Fruit fly (Drosophila melanogaster) whole organism, embryonic: Measurements from ENCODE around the gene fry.

Experiments
- ATbp ChIP-seq: fragments of 200-800 bp; sonication (Bioruptor generic); optimal IDR thresholded peaks from 2 replicates; lab custom pipeline; 2017; ENCODE audit warnings: missing biosample characterization, mild to moderate bottlenecking, missing genetic modification characterization, missing genetic modification reagents
- CG10209 ChIP-seq: fragments of 200-800 bp; sonication (Bioruptor generic); optimal IDR thresholded peaks from 3 replicates; lab custom pipeline; 2017; ENCODE audit warnings: missing biosample characterization, mild to moderate bottlenecking, missing genetic modification characterization, missing genetic modification reagents
- CG11456 ChIP-seq: fragments of 200-800 bp; sonication (Bioruptor generic); IDR thresholded peaks from 3 replicates; pipeline ENCODE4 v1.3.6; 2022; ENCODE audit warnings: missing biosample characterization, missing genetic modification characterization
- CG11695 ChIP-seq: fragments of 200-800 bp; sonication (Bioruptor generic); IDR thresholded peaks from 3 replicates; pipeline ENCODE4 v1.3.6; 2022; ENCODE audit warnings: missing biosample characterization, missing genetic modification characterization
- CG12071 ChIP-seq: fragments of 200-800 bp; sonication (Bioruptor generic); optimal IDR thresholded peaks from 3 replicates; lab custom pipeline; 2018; ENCODE audit warnings: missing biosample characterization, mild to moderate bottlenecking, missing genetic modification characterization
- CG14014 ChIP-seq: fragments of 200-800 bp; sonication (Bioruptor generic); IDR thresholded peaks from 2 replicates; pipeline ENCODE4 v1.3.6; 2022; ENCODE audit warnings: missing biosample characterization, missing genetic modification characterization
- CG15011 ChIP-seq: fragments of 200-800 bp; sonication (Bioruptor generic); optimal IDR thresholded peaks from 3 replicates; lab custom pipeline; 2018; ENCODE audit warnings: missing biosample characterization, mild to moderate bottlenecking, missing genetic modification characterization
- CG17359 ChIP-seq: fragments of 200-800 bp; sonication (Bioruptor generic); optimal IDR thresholded peaks from 3 replicates; lab custom pipeline; 2018; ENCODE audit warnings: missing biosample characterization, mild to moderate bottlenecking, missing genetic modification characterization, moderate library complexity
- CG17385 ChIP-seq: fragments of 200-800 bp; sonication (Bioruptor generic); optimal IDR thresholded peaks from 3 replicates; lab custom pipeline; 2018; ENCODE audit warnings: missing biosample characterization, mild to moderate bottlenecking, missing genetic modification characterization
- CG17829 ChIP-seq: fragments of 200-800 bp; optimal IDR thresholded peaks from 2 replicates; lab custom pipeline; 2019; ENCODE audit warnings: missing biosample characterization, mild to moderate bottlenecking, missing genetic modification characterization, moderate library complexity
- CG18619 ChIP-seq: fragments of 200-800 bp; sonication (Bioruptor generic); optimal IDR thresholded peaks from 3 replicates; lab custom pipeline; 2017; ENCODE audit warnings: missing biosample characterization, mild to moderate bottlenecking, missing genetic modification characterization
- CG2120 ChIP-seq: fragments of 200-800 bp; sonication (Bioruptor generic); optimal IDR thresholded peaks from 3 replicates; lab custom pipeline; 2016; ENCODE audit warnings: missing biosample characterization, missing genetic modification characterization
- CG2678 ChIP-seq: fragments of 200-800 bp; sonication (Bioruptor generic); optimal IDR thresholded peaks from 3 replicates; lab custom pipeline; 2019; ENCODE audit warnings: missing biosample characterization, mild to moderate bottlenecking, missing genetic modification characterization, moderate library complexity
- CG2875 ChIP-seq: fragments of 200-800 bp; sonication (Bioruptor generic); optimal IDR thresholded peaks from 2 replicates; lab custom pipeline; 2017; ENCODE audit warnings: missing biosample characterization, mild to moderate bottlenecking, missing genetic modification characterization, missing genetic modification reagents
- CG30020 ChIP-seq: fragments of 200-800 bp; optimal IDR thresholded peaks from 2 replicates; lab custom pipeline; 2019; ENCODE audit warnings: missing biosample characterization, mild to moderate bottlenecking, missing genetic modification characterization, moderate library complexity
- CG6689 ChIP-seq: fragments of 200-800 bp; sonication (Bioruptor generic); IDR thresholded peaks from 2 replicates; pipeline ENCODE4 v1.3.6; 2022; ENCODE audit warnings: missing biosample characterization, missing genetic modification characterization
- CG8281 ChIP-seq: fragments of 200-800 bp; sonication (Bioruptor generic); optimal IDR thresholded peaks from 2 replicates; lab custom pipeline; 2018; ENCODE audit warnings: missing biosample characterization, mild to moderate bottlenecking, missing genetic modification characterization, moderate library complexity
- CG9437 ChIP-seq: fragments of 200-800 bp; sonication (Bioruptor generic); optimal IDR thresholded peaks from 2 replicates; lab custom pipeline; 2018; ENCODE audit warnings: missing biosample characterization, mild to moderate bottlenecking, missing genetic modification characterization
- Dek ChIP-seq: fragments of 200-800 bp; sonication (Bioruptor generic); optimal IDR thresholded peaks from 3 replicates; lab custom pipeline; 2019; ENCODE audit warnings: missing biosample characterization, mild to moderate bottlenecking, missing genetic modification characterization, moderate library complexity
- H2.0 ChIP-seq: fragments of 200-800 bp; sonication (Bioruptor generic); IDR thresholded peaks from 2 replicates; pipeline ENCODE4 v1.3.6; 2022; ENCODE audit warnings: missing biosample characterization, missing genetic modification characterization
- Hr78 ChIP-seq, 2 experiments: fragments of 200-800 bp in 1 of 2; fragments of >200 bp in 1 of 2; sonication (Bioruptor generic) in 1 of 2; optimal IDR thresholded peaks; 2 replicates each; lab custom pipeline; 2017 to 2019; ENCODE audit warnings: missing biosample characterization in 2 of 2, missing genetic modification characterization in 2 of 2, mild to moderate bottlenecking in 1 of 2, moderate library complexity in 1 of 2
- Lim3 ChIP-seq: fragments of 200-800 bp; sonication (Bioruptor generic); IDR thresholded peaks from 2 replicates; pipeline ENCODE4 v1.3.6; 2022; ENCODE audit warnings: missing biosample characterization, missing genetic modification characterization
- Lpt ChIP-seq: fragments of >200 bp; optimal IDR thresholded peaks from 2 replicates; lab custom pipeline; 2018; ENCODE audit warnings: missing biosample characterization, missing genetic modification characterization
- Meics ChIP-seq: fragments of 200-800 bp; sonication (Bioruptor generic); optimal IDR thresholded peaks from 2 replicates; lab custom pipeline; 2017; ENCODE audit warnings: missing biosample characterization, mild to moderate bottlenecking, missing genetic modification characterization
- NK7.1 ChIP-seq: fragments of 200-800 bp; sonication (Bioruptor generic); optimal IDR thresholded peaks from 3 replicates; lab custom pipeline; 2016; ENCODE audit warnings: missing biosample characterization, missing genetic modification characterization
- PHDP ChIP-seq: fragments of 200-800 bp; sonication (Bioruptor generic); optimal IDR thresholded peaks from 3 replicates; lab custom pipeline; 2018; ENCODE audit warnings: missing biosample characterization, mild to moderate bottlenecking, missing genetic modification characterization, moderate library complexity
- Ptx1 ChIP-seq: fragments of 200-800 bp; sonication (Bioruptor generic); IDR thresholded peaks from 2 replicates; pipeline ENCODE4 v1.3.6; 2022; ENCODE audit warnings: missing biosample characterization, missing genetic modification characterization
- Usf ChIP-seq: fragments of 200-800 bp; sonication (Bioruptor generic); optimal IDR thresholded peaks from 2 replicates; lab custom pipeline; 2017; ENCODE audit warnings: missing genotype, missing biosample characterization, missing genetic modification characterization
- Vsx1 ChIP-seq: fragments of 200-800 bp; sonication (Bioruptor generic); optimal IDR thresholded peaks from 2 replicates; lab custom pipeline; 2017; ENCODE audit warnings: missing biosample characterization, mild to moderate bottlenecking, missing genetic modification characterization, missing genetic modification reagents
- az2 ChIP-seq: fragments of 200-800 bp; sonication (Bioruptor generic); optimal IDR thresholded peaks from 3 replicates; lab custom pipeline; 2016; ENCODE audit warnings: missing biosample characterization, missing genetic modification characterization
- bigmax ChIP-seq: fragments of 200-800 bp; sonication (Bioruptor generic); optimal IDR thresholded peaks from 2 replicates; lab custom pipeline; 2018; ENCODE audit warnings: missing biosample characterization, mild to moderate bottlenecking, missing genetic modification characterization
- bowl ChIP-seq: fragments of 200-800 bp; sonication (Bioruptor generic); IDR thresholded peaks from 2 replicates; pipeline ENCODE4 v1.3.6; 2022; ENCODE audit warnings: missing biosample characterization, missing genetic modification characterization
- croc ChIP-seq: fragments of 200-800 bp; sonication (Bioruptor generic); conservative IDR thresholded peaks from 3 replicates; pipeline ENCODE4 v1.3.6; 2022; ENCODE audit warnings: missing biosample characterization, missing genetic modification characterization
- fd102C ChIP-seq: fragments of 200-800 bp; sonication (Bioruptor generic); optimal IDR thresholded peaks from 2 replicates; lab custom pipeline; 2018; ENCODE audit warnings: missing biosample characterization, mild to moderate bottlenecking, missing genetic modification characterization, moderate library complexity
- fu2 ChIP-seq: fragments of 200-800 bp; sonication (Bioruptor generic); optimal IDR thresholded peaks from 2 replicates; lab custom pipeline; 2016; ENCODE audit warnings: missing biosample characterization, missing genetic modification characterization
- gem ChIP-seq: fragments of 200-800 bp; sonication (Bioruptor generic); optimal IDR thresholded peaks from 2 replicates; lab custom pipeline; 2019; ENCODE audit warnings: missing biosample characterization, mild to moderate bottlenecking, missing genetic modification characterization, moderate library complexity
- hth ChIP-seq: fragments of >200 bp; optimal IDR thresholded peaks from 2 replicates; lab custom pipeline; 2017; ENCODE audit warnings: inconsistent platforms
- kay ChIP-seq: fragments of 200-800 bp; sonication (Bioruptor generic); optimal IDR thresholded peaks from 2 replicates; lab custom pipeline; 2016; ENCODE audit warnings: missing biosample characterization, missing genetic modification characterization
- klu ChIP-seq: fragments of 200-800 bp; sonication (Bioruptor generic); IDR thresholded peaks from 2 replicates; pipeline ENCODE4 v1.3.6; 2022; ENCODE audit warnings: missing biosample characterization, missing genetic modification characterization
- kni ChIP-seq: fragments of 200-800 bp; sonication (Bioruptor generic); optimal IDR thresholded peaks from 3 replicates; lab custom pipeline; 2017; ENCODE audit warnings: mild to moderate bottlenecking, missing biosample characterization, missing genetic modification reagents, missing genetic modification characterization
- lbe ChIP-seq: fragments of 200-800 bp; sonication (Bioruptor generic); optimal IDR thresholded peaks from 2 replicates; lab custom pipeline; 2016; ENCODE audit warnings: missing biosample characterization, mild to moderate bottlenecking, missing genetic modification characterization
- mirr ChIP-seq: fragments of 200-800 bp; sonication (Bioruptor generic); optimal IDR thresholded peaks from 3 replicates; lab custom pipeline; 2018; ENCODE audit warnings: missing biosample characterization, mild to moderate bottlenecking, missing genetic modification characterization
- nerfin-1 ChIP-seq: fragments of 200-800 bp; sonication (Bioruptor generic); optimal IDR thresholded peaks from 3 replicates; lab custom pipeline; 2019; ENCODE audit warnings: missing biosample characterization, mild to moderate bottlenecking, missing genetic modification characterization, moderate library complexity
- nerfin-2 ChIP-seq: fragments of 200-800 bp; sonication (Bioruptor generic); IDR thresholded peaks from 2 replicates; pipeline ENCODE4 v1.3.6; 2022; ENCODE audit warnings: missing biosample characterization, missing genetic modification characterization; ENCODE audit not compliant: partially characterized antibody
- rib ChIP-seq: fragments of 200-800 bp; sonication (Bioruptor generic); IDR thresholded peaks from 2 replicates; pipeline ENCODE4 v1.3.6; 2022; ENCODE audit warnings: missing biosample characterization, missing genetic modification characterization
- sens-2 ChIP-seq: fragments of 200-800 bp; sonication (Bioruptor generic); IDR thresholded peaks from 2 replicates; pipeline ENCODE4 v1.3.6; 2022; ENCODE audit warnings: missing biosample characterization, missing genetic modification characterization
- slbo ChIP-seq: fragments of 200-800 bp; sonication (Bioruptor generic); IDR thresholded peaks from 2 replicates; pipeline ENCODE4 v1.3.6; 2022; ENCODE audit warnings: missing biosample characterization, missing genetic modification characterization
- slou ChIP-seq: fragments of 200-800 bp; sonication (Bioruptor generic); optimal IDR thresholded peaks from 3 replicates; lab custom pipeline; 2016; ENCODE audit warnings: missing biosample characterization, missing genetic modification characterization
- sqz ChIP-seq: fragments of 200-800 bp; sonication (Bioruptor generic); optimal IDR thresholded peaks from 3 replicates; lab custom pipeline; 2018; ENCODE audit warnings: missing biosample characterization, mild to moderate bottlenecking, missing genetic modification characterization
- vvl ChIP-seq: fragments of 200-800 bp; sonication (Bioruptor generic); IDR thresholded peaks from 2 replicates; pipeline ENCODE4 v1.3.6; 2022; ENCODE audit warnings: missing biosample characterization, missing genetic modification characterization
- zen2 ChIP-seq: fragments of 200-800 bp; sonication (Bioruptor generic); IDR thresholded peaks from 3 replicates; pipeline ENCODE4 v1.3.6; 2022; ENCODE audit warnings: missing biosample characterization, missing genetic modification characterization; ENCODE audit not compliant: partially characterized antibody

The fry gene

DNA sequence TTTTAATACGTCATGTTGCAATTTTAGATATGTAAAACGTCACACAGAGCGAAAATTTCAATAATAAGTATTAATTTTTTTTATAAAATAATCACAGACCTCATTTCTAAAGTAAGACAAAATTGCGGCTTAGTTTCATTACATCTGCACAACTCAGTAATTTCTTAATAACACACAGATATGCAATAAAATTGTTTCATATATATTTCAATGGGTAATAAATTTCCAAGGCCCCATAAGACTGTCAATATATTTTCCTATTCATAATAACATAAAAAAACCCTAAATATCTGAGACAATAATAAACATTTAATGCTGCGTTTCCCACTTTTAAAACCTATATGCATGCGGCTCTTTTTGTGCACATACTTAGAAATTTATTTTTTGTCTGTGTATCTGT, 16.7 kb upstream of the fry start (continued):
- peak; percentile 41 for TF ChIP-seq Meics (GFP tag; lab: Kevin White, UChicago)
- no peak for TF ChIP-seq bigmax (GFP tag; lab: Kevin White, UChicago)
- peak; percentile 17; the same call in 1 of the 2 replicates for TF ChIP-seq slbo (GFP tag; lab: Robert Waterston, UW)
- TF ChIP-seq CG30020 (tag; lab: Kevin White, UChicago) = no peak
- peak; percentile 39 for TF ChIP-seq CG9437 (GFP tag; lab: Kevin White, UChicago)
- no peak for TF ChIP-seq sqz (GFP tag; lab: Kevin White, UChicago)
- peak; percentile 28 for TF ChIP-seq ATbp (GFP tag; lab: Kevin White, UChicago)
- TF ChIP-seq CG12071 (GFP tag; lab: Kevin White, UChicago) = no peak
- peak; percentile 13 for TF ChIP-seq CG18619
- TF ChIP-seq CG10209 (GFP tag; lab: Kevin White, UChicago) = peak; percentile 61
- TF ChIP-seq lbe (GFP tag; lab: Kevin White, UChicago) = no peak
- no peak for TF ChIP-seq fu2 (GFP tag; lab: Kevin White, UChicago)
- peak; percentile 47; the same call in 1 of the 2 replicates for TF ChIP-seq Ptx1 (GFP tag; lab: Robert Waterston, UW)
- TF ChIP-seq nerfin-2 = no peak
- TF ChIP-seq CG2875 (GFP tag; lab: Kevin White, UChicago) = no peak
- peak; percentile 48 for TF ChIP-seq CG2120 (GFP tag; lab: Kevin White, UChicago)
- no peak for TF ChIP-seq fd102C (GFP tag; lab: Kevin White, UChicago)
- no peak for TF ChIP-seq Lpt
- TF ChIP-seq CG17359 (tag; lab: Kevin White, UChicago) = peak; percentile 47
- TF ChIP-seq zen2 (GFP tag; lab: Robert Waterston, UW) = no peak
- no peak for TF ChIP-seq mirr
- TF ChIP-seq CG2678 (tag; lab: Kevin White, UChicago) = peak; percentile 74
- TF ChIP-seq kni (GFP tag; lab: Kevin White, UChicago) = no peak
- peak; percentile 16 for TF ChIP-seq CG8281 (tag; lab: Kevin White, UChicago)
- peak; percentile 35 for TF ChIP-seq slou
- no peak for TF ChIP-seq rib (GFP tag; lab: Robert Waterston, UW)
- TF ChIP-seq sens-2 (GFP tag; lab: Robert Waterston, UW) = no peak
- no peak for TF ChIP-seq hth (lab: Kevin White, UChicago)
- peak; percentile 74 for TF ChIP-seq gem (tag; lab: Kevin White, UChicago)
- TF ChIP-seq CG11456 (GFP tag; lab: Robert Waterston, UW) = no peak
- no peak for TF ChIP-seq Hr78 (GFP tag; optimal IDR thresholded peaks at IDR 0.05; lab: Kevin White, UChicago)
- 0 out of 3 replicates have a peak, but pooled peaks have one; percentile 33 for TF ChIP-seq CG11695 (GFP tag; lab: Robert Waterston, UW)
- TF ChIP-seq CG14014 (GFP tag; lab: Robert Waterston, UW) = no peak
- peak; percentile 45 for TF ChIP-seq PHDP
- peak; percentile 24 for TF ChIP-seq CG6689 (GFP tag; lab: Robert Waterston, UW)
- peak; percentile 4 for TF ChIP-seq az2 (GFP tag; lab: Kevin White, UChicago)
- TF ChIP-seq H2.0 = no peak
- TF ChIP-seq nerfin-1 = peak; percentile 10
- no peak for TF ChIP-seq Usf (GFP tag; lab: Kevin White, UChicago)
- no peak for TF ChIP-seq bowl (GFP tag; lab: Robert Waterston, UW)
- TF ChIP-seq vvl (GFP tag; lab: Robert Waterston, UW) = peak; percentile 32; the same call in 1 of the 2 replicates
- TF ChIP-seq croc = no peak
- no peak for TF ChIP-seq Lim3 (GFP tag; lab: Robert Waterston, UW)
- TF ChIP-seq CG17385 (GFP tag; lab: Kevin White, UChicago) = peak; percentile 28
- peak; percentile 31 for TF ChIP-seq CG15011 (GFP tag; lab: Kevin White, UChicago)
- no peak for TF ChIP-seq Dek (tag; lab: Kevin White, UChicago)
- TF ChIP-seq kay = peak; percentile 7
- TF ChIP-seq NK7.1 (GFP tag; lab: Kevin White, UChicago) = no peak
- peak; percentile 12 for TF ChIP-seq CG17829 (tag; lab: Kevin White, UChicago)
- no peak for TF ChIP-seq klu (GFP tag; lab: Robert Waterston, UW)
- peak; percentile 6 for TF ChIP-seq Vsx1
